Worm (Caenorhabditis elegans) whole organism, late embryonic: Measurements from ENCODE around the gene elt-1.

Experiments
- nhr-11 ChIP-seq: fragments of 150-350 bp; optimal IDR thresholded peaks from 2 replicates; lab custom pipeline; 2014; ENCODE audit warnings: missing biosample characterization, missing genetic modification characterization
- sox-4 ChIP-seq: sonication (generic microtip); optimal IDR thresholded peaks from 2 replicates; lab custom pipeline; 2017; ENCODE audit warnings: mild to moderate bottlenecking, missing genetic modification characterization, inconsistent platforms, missing compliant biosample characterization

DNA sequence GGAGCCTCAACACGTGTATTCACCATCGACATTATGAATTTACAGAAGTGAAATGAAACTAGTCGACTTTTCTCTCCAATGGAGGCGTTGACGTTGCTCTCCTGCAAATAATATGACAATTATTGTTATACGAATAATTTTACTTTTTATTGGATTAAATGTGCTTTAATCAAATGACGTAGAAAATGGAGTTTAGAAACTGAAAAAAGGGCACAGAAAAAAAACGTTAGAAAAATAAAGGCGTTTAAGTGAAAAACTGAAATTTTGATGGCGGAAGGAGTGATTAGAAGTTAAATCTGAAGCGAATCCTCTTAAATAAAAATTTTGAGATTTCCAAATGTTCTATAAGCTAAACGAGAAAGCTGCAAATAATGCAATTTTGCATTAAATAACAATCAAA lies 34.8 kb upstream of the elt-1 start, which contains the start of gene npr-2:
- TF ChIP-seq nhr-11 (no peak), sox-4 (tag; lab: Kevin White, UChicago) (no peak)
